Worm (Caenorhabditis elegans) whole organism, young adult: ENCODE data around the gene nhr-35.

Experiments
- B0035.1 ChIP-seq: sonication (generic microtip); optimal IDR thresholded peaks from 2 replicates; lab custom pipeline; 2016; ENCODE audit warnings: missing genetic modification characterization, mild to moderate bottlenecking, missing compliant biosample characterization, missing genotype, missing genetic modification reagents
- C06A6.2 ChIP-seq: fragments of 200-800 bp; sonication (Bioruptor generic); conservative IDR thresholded peaks from 2 replicates; pipeline ENCODE4 v1.3.6; 2022; ENCODE audit warnings: missing genetic modification characterization, missing compliant biosample characterization
- ama-1 ChIP-seq, 3 experiments: fragments of 150-350 bp in 1 of 3; sonication (generic microtip) in 2 of 3; optimal IDR thresholded peaks; 2 replicates each; lab custom pipeline; 2014 to 2018; ENCODE audit warnings: missing biosample characterization in 2 of 3, missing genetic modification characterization in 2 of 3, missing genetic modification reagents in 2 of 3
- atf-7 ChIP-seq: sonication (generic microtip); optimal IDR thresholded peaks from 2 replicates; lab custom pipeline; 2017; ENCODE audit warnings: mild to moderate bottlenecking, missing genetic modification characterization, missing compliant biosample characterization
- attf-3 ChIP-seq: fragments of 200-800 bp; sonication (Bioruptor generic); conservative IDR thresholded peaks from 2 replicates; pipeline ENCODE4 v1.3.6; 2022; ENCODE audit warnings: missing genetic modification reagents, missing genetic modification characterization, missing compliant biosample characterization
- cebp-2 ChIP-seq: fragments of 200-800 bp; sonication (Bioruptor generic); IDR thresholded peaks from 2 replicates; pipeline ENCODE4 v1.3.6; 2022; ENCODE audit warnings: missing genetic modification characterization, missing compliant biosample characterization
- nhr-90 ChIP-seq: sonication (generic microtip); optimal IDR thresholded peaks from 2 replicates; lab custom pipeline; 2016; ENCODE audit warnings: missing genotype, mild to moderate bottlenecking, missing genetic modification characterization, missing compliant biosample characterization
- sdz-38 ChIP-seq: sonication (generic microtip); optimal IDR thresholded peaks from 2 replicates; lab custom pipeline; 2016; ENCODE audit warnings: missing genotype, missing genetic modification characterization, missing compliant biosample characterization
- snpc-4 ChIP-seq, 5 experiments: fragments of 150-350 bp in 1 of 5; sonication (generic microtip) in 4 of 5; optimal IDR thresholded peaks; 2 replicates each; lab custom pipeline; 2014 to 2018; ENCODE audit warnings: missing genetic modification characterization in 5 of 5, missing biosample characterization in 3 of 5, antibody characterized with exemption in 2 of 5, mild to moderate bottlenecking in 2 of 5, missing compliant biosample characterization in 2 of 5, missing genotype in 2 of 5, moderate library complexity in 2 of 5, missing genetic modification reagents in 1 of 5
- unc-62 ChIP-seq: fragments of 150-350 bp; optimal IDR thresholded peaks from 2 replicates; lab custom pipeline; 2014; ENCODE audit warnings: missing biosample characterization, missing genetic modification reagents, missing genetic modification characterization
- xnd-1 ChIP-seq: sonication (generic microtip); optimal IDR thresholded peaks from 2 replicates; lab custom pipeline; 2016; ENCODE audit warnings: missing genotype, missing genetic modification reagents, missing genetic modification characterization, missing compliant biosample characterization

DNA sequence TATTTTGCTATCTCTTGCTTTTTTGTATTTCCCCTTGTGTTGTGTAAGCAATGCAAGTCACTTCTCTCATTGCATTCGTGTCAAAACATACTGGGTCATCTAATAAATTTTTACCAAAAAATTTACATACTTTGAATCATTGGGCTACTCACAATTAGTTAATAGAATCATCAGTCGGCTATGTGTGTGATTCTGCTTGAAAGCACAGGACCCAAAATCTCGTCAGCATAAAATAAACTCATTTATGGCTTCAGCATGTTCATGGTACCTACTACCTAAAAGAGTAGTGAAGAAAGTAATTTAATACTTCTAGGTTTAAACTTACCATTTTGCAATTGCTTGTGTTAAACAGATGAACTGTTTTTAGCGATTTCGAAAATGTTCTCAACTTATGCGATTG, 6.1 kb upstream of the nhr-35 start:
- TF ChIP-seq xnd-1 (tag; lab: Kevin White, UChicago) (no peak), B0035.1 (tag; lab: Kevin White, UChicago) (no peak), ama-1 (optimal IDR thresholded peaks at IDR 0.05; lab: Kevin White, UChicago) (peak; percentile 71), ama-1 (GFP tag; optimal IDR thresholded peaks at IDR 0.05; lab: Kevin White, UChicago) (no peak), atf-7 (no peak), snpc-4 (GFP tag; optimal IDR thresholded peaks at IDR 0.05; lab: Kevin White, UChicago) (no peak), snpc-4 (tag; optimal IDR thresholded peaks at IDR 0.05; lab: Kevin White, UChicago) (no peak), nhr-90 (tag; lab: Kevin White, UChicago) (no peak), sdz-38 (tag; lab: Kevin White, UChicago) (no peak), unc-62 (GFP tag; lab: Kevin White, UChicago) (no peak), C06A6.2 (GFP tag; lab: Robert Waterston, UW) (no peak), attf-3 (GFP tag; lab: Robert Waterston, UW) (no peak), cebp-2 (GFP tag; lab: Robert Waterston, UW) (no peak)
